Fruit fly (Drosophila melanogaster) whole organism, adult: ENCODE data around the gene RluA-1.

ENCODE experiments used
- CG12768 ChIP-seq: fragments of 200-800 bp; sonication (Bioruptor generic); optimal IDR thresholded peaks from 2 replicates; lab custom pipeline; 2017; ENCODE audit warnings: missing biosample characterization, missing genetic modification characterization, mild to moderate bottlenecking, moderate library complexity, missing genetic modification reagents
- CG14711 ChIP-seq: fragments of 200-800 bp; sonication (Bioruptor generic); optimal IDR thresholded peaks from 2 replicates; lab custom pipeline; 2018; ENCODE audit warnings: missing biosample characterization, mild to moderate bottlenecking, missing genetic modification characterization, moderate library complexity
- CG33017 ChIP-seq: fragments of 200-800 bp; sonication (Bioruptor generic); optimal IDR thresholded peaks from 2 replicates; lab custom pipeline; 2018; ENCODE audit warnings: missing biosample characterization, mild to moderate bottlenecking, missing genetic modification characterization, moderate library complexity
- CG5204 ChIP-seq: fragments of 200-800 bp; sonication (Bioruptor generic); optimal IDR thresholded peaks from 2 replicates; lab custom pipeline; 2016; ENCODE audit warnings: missing biosample characterization, missing genetic modification characterization
- CG7045 ChIP-seq: fragments of 200-800 bp; sonication (Bioruptor generic); optimal IDR thresholded peaks from 2 replicates; lab custom pipeline; 2017; ENCODE audit warnings: missing biosample characterization, mild to moderate bottlenecking, missing genetic modification characterization
- CG7101 ChIP-seq: fragments of 200-800 bp; sonication (Bioruptor generic); optimal IDR thresholded peaks from 2 replicates; lab custom pipeline; 2018; ENCODE audit warnings: missing biosample characterization, mild to moderate bottlenecking, missing genetic modification characterization, moderate library complexity
- Clk ChIP-seq: fragments of 200-800 bp; sonication (Bioruptor generic); optimal IDR thresholded peaks from 2 replicates; lab custom pipeline; 2017; ENCODE audit warnings: missing biosample characterization, missing genetic modification characterization
- Hr96 ChIP-seq: fragments of 200-800 bp; sonication (Bioruptor generic); optimal IDR thresholded peaks from 2 replicates; lab custom pipeline; 2016; ENCODE audit warnings: missing biosample characterization, missing genetic modification characterization
- bab1 ChIP-seq: fragments of 200-800 bp; sonication (Bioruptor generic); optimal IDR thresholded peaks from 3 replicates; lab custom pipeline; 2019; ENCODE audit warnings: missing biosample characterization, mild to moderate bottlenecking, missing genetic modification characterization, moderate library complexity
- cic ChIP-seq: fragments of 200-800 bp; sonication (Bioruptor generic); optimal IDR thresholded peaks from 2 replicates; lab custom pipeline; 2017; ENCODE audit warnings: missing biosample characterization, mild to moderate bottlenecking, missing genetic modification characterization, moderate library complexity
- cnc ChIP-seq, 2 experiments: fragments of >200 bp; optimal IDR thresholded peaks; 2 replicates each; lab custom pipeline; 2017
- kay ChIP-seq: fragments of 200-800 bp; sonication (Bioruptor generic); peaks from one replicate; lab custom pipeline; 2016; ENCODE audit warnings: missing biosample characterization, missing genetic modification characterization, borderline replicate concordance
- ovo ChIP-seq: fragments of 200-800 bp; sonication (Bioruptor generic); optimal IDR thresholded peaks from 2 replicates; lab custom pipeline; 2016; ENCODE audit warnings: missing biosample characterization, missing genetic modification characterization
- toe ChIP-seq: fragments of 200-800 bp; sonication (Bioruptor generic); optimal IDR thresholded peaks from 2 replicates; lab custom pipeline; 2016; ENCODE audit warnings: missing biosample characterization, missing genetic modification characterization

dm6 chr2L:10426534-10427048, 47.6 kb downstream of the RluA-1 start, which contains the start of the genes SmB and KdelR:
- TF ChIP-seq CG33017 (tag; lab: Kevin White, UChicago) (no peak), CG12768 (GFP tag; lab: Kevin White, UChicago) (no peak), ovo (GFP tag; lab: Kevin White, UChicago) (no peak), toe (GFP tag; lab: Kevin White, UChicago) (no peak), Hr96 (GFP tag; lab: Kevin White, UChicago) (no peak), CG14711 (tag; lab: Kevin White, UChicago) (peak; percentile 65), kay (GFP tag; lab: Kevin White, UChicago) (no peak), cic (GFP tag; lab: Kevin White, UChicago) (peak; percentile 26), CG5204 (no peak), Clk (no peak), bab1 (GFP tag; lab: Kevin White, UChicago) (peak; percentile 34), cnc (optimal IDR thresholded peaks at IDR 0.05; lab: Kevin White, UChicago) (peak in 1 of 2 experiments; percentile 2), CG7045 (no peak), CG7101 (tag; lab: Kevin White, UChicago) (peak; percentile 63)
